Worm (Caenorhabditis elegans): ENCODE results near the gene nuo-5.

Gene nuo-5

ce11 chrV:2703299-2703698 lies 4.5 kb downstream of the nuo-5 start:
- no peak for TF ChIP-seq drap-1 (GFP tag; optimal IDR thresholded peaks at IDR 0.05)
- no peak for TF ChIP-seq elt-1 (tag; optimal IDR thresholded peaks at IDR 0.05; ENCODE audit: borderline replicate concordance, insufficient read depth)
- no peak for TF ChIP-seq sem-2 (GFP tag; optimal IDR thresholded peaks at IDR 0.05)

- TF ChIP-seq nhr-28 (tag; optimal IDR thresholded peaks at IDR 0.05) = no peak
- TF ChIP-seq M03D4.4 (tag; optimal IDR thresholded peaks at IDR 0.05) = no peak
- TF ChIP-seq unc-62 (GFP tag; optimal IDR thresholded peaks at IDR 0.05) = no peak
- TF ChIP-seq lsy-2 (tag; optimal IDR thresholded peaks at IDR 0.05) = no peak
- TF ChIP-seq lin-13 (tag; optimal IDR thresholded peaks at IDR 0.05) = no peak
- TF ChIP-seq sptf-1 (tag; optimal IDR thresholded peaks at IDR 0.05) = no peak
- TF ChIP-seq zip-8 (tag; optimal IDR thresholded peaks at IDR 0.05) = no peak
- TF ChIP-seq flh-1 (GFP tag; optimal IDR thresholded peaks at IDR 0.05) = no peak
- TF ChIP-seq snpc-4 (tag; optimal IDR thresholded peaks at IDR 0.05) = no peak
- no peak for TF ChIP-seq nhr-12 (tag; optimal IDR thresholded peaks at IDR 0.05)
- TF ChIP-seq ceh-43 (GFP tag; optimal IDR thresholded peaks at IDR 0.05) = no peak
- no peak for TF ChIP-seq nhr-2 (tag; optimal IDR thresholded peaks at IDR 0.05)
Observed at ce11 chrV:2706379-2706778, 7.6 kb downstream of the nuo-5 start.

ce11 chrV:2710192-2710591 lies 11.4 kb downstream of the nuo-5 start:
- TF ChIP-seq lin-32 (GFP tag; optimal IDR thresholded peaks at IDR 0.05) = no peak
- no peak for TF ChIP-seq drap-1 (GFP tag; optimal IDR thresholded peaks at IDR 0.05)
- TF ChIP-seq ces-1 (GFP tag; optimal IDR thresholded peaks at IDR 0.05) = no peak
- no peak for TF ChIP-seq unc-39 (tag; optimal IDR thresholded peaks at IDR 0.05)
- TF ChIP-seq mls-2 (tag; optimal IDR thresholded peaks at IDR 0.05) = no peak
- TF ChIP-seq snpc-4 (tag; optimal IDR thresholded peaks at IDR 0.05) = no peak
- TF ChIP-seq elt-3 (tag; optimal IDR thresholded peaks at IDR 0.05) = no peak
- no peak for TF ChIP-seq blmp-1 (tag; optimal IDR thresholded peaks at IDR 0.05)
- no peak for TF ChIP-seq flh-1 (GFP tag; optimal IDR thresholded peaks at IDR 0.05)
- no peak for TF ChIP-seq mab-5 (tag; optimal IDR thresholded peaks at IDR 0.05)
- TF ChIP-seq pha-4 (tag; optimal IDR thresholded peaks at IDR 0.05) = no peak
- TF ChIP-seq unc-62 (GFP tag; optimal IDR thresholded peaks at IDR 0.05) = no peak
- no peak for TF ChIP-seq unc-120 (tag; optimal IDR thresholded peaks at IDR 0.05; ENCODE audit: poor library complexity, severe bottlenecking)
- TF ChIP-seq ztf-11 (tag; optimal IDR thresholded peaks at IDR 0.05) = no peak
- TF ChIP-seq nhr-12 (tag; optimal IDR thresholded peaks at IDR 0.05) = no peak
- TF ChIP-seq nhr-28 (tag; optimal IDR thresholded peaks at IDR 0.05) = no peak

ce11 chrV:2711429-2711828 lies 12.7 kb downstream of the nuo-5 start, which contains the start of gene C24B9.3:
Gene C24B9.3 (minus strand): TSS chrV:2711599.
- TF ChIP-seq nhr-76 (tag; optimal IDR thresholded peaks at IDR 0.05) (no peak), nhr-2 (tag; optimal IDR thresholded peaks at IDR 0.05) (no peak), zip-8 (tag; optimal IDR thresholded peaks at IDR 0.05) (no peak), ceh-39 (tag; optimal IDR thresholded peaks at IDR 0.05) (no peak), nhr-28 (tag; optimal IDR thresholded peaks at IDR 0.05) (no peak), mls-2 (tag; optimal IDR thresholded peaks at IDR 0.05) (no peak), nhr-237 (tag; optimal IDR thresholded peaks at IDR 0.05) (no peak), snpc-4 (tag; optimal IDR thresholded peaks at IDR 0.05) (no peak), ces-1 (GFP tag; optimal IDR thresholded peaks at IDR 0.05) (no peak), flh-1 (GFP tag; optimal IDR thresholded peaks at IDR 0.05) (no peak), sptf-1 (tag; optimal IDR thresholded peaks at IDR 0.05) (no peak), unc-120 (tag; optimal IDR thresholded peaks at IDR 0.05; ENCODE audit: poor library complexity, severe bottlenecking) (no peak), ztf-11 (tag; optimal IDR thresholded peaks at IDR 0.05) (no peak), hlh-1 (tag; optimal IDR thresholded peaks at IDR 0.05) (no peak), unc-62 (GFP tag; optimal IDR thresholded peaks at IDR 0.05) (no peak), drap-1 (GFP tag; optimal IDR thresholded peaks at IDR 0.05) (no peak), ceh-43 (GFP tag; optimal IDR thresholded peaks at IDR 0.05) (no peak), pha-4 (tag; optimal IDR thresholded peaks at IDR 0.05) (no peak), elt-3 (tag; optimal IDR thresholded peaks at IDR 0.05) (no peak)

ce11 chrV:2713532-2713931 lies 14.8 kb downstream of the nuo-5 start, which contains the start of gene srt-28:
Gene srt-28 (minus strand): TSS chrV:2713632.
- TF ChIP-seq sem-2 (GFP tag; optimal IDR thresholded peaks at IDR 0.05) (no peak), pha-4 (tag; optimal IDR thresholded peaks at IDR 0.05) (no peak), drap-1 (GFP tag; optimal IDR thresholded peaks at IDR 0.05) (no peak), ceh-83 (GFP tag; optimal IDR thresholded peaks at IDR 0.05) (no peak), zip-8 (tag; optimal IDR thresholded peaks at IDR 0.05) (peak; percentile 43)

- no peak for TF ChIP-seq unc-39 (tag; optimal IDR thresholded peaks at IDR 0.05)
- no peak for TF ChIP-seq pha-4 (tag; optimal IDR thresholded peaks at IDR 0.05)
- no peak for TF ChIP-seq M03D4.4 (tag; optimal IDR thresholded peaks at IDR 0.05)
Observed at ce11 chrV:2716933-2717332, 18.2 kb downstream of the nuo-5 start.
